Fruit fly (Drosophila melanogaster): ENCODE results near the gene wake.

The wake gene

dm6 chr3R:22724149-22724973 is 84.8 kb downstream of the wake start, which contains the start of gene Irp-1A (continued):
- peak; percentile 87 for TF ChIP-seq sob (GFP tag; IDR thresholded peaks at IDR 0.05)
- TF ChIP-seq Scr (GFP tag; IDR thresholded peaks at IDR 0.05; ENCODE audit: partially characterized antibody), result peak; percentile 90
- TF ChIP-seq CG34224 (GFP tag; IDR thresholded peaks at IDR 0.05; ENCODE audit: partially characterized antibody), result peak; percentile 86
- TF ChIP-seq CG6175 (GFP tag; IDR thresholded peaks at IDR 0.05), result no peak
- peak; percentile 43; the same call in 1 of the 2 replicates for TF ChIP-seq CG11696 (GFP tag; IDR thresholded peaks at IDR 0.05)
- 0 out of 2 replicates have a peak, but pooled peaks have one; percentile 56 for TF ChIP-seq toy (GFP tag; IDR thresholded peaks at IDR 0.05)
- TF ChIP-seq PHDP (tag; optimal IDR thresholded peaks at IDR 0.05), result peak; percentile 90
- TF ChIP-seq CG1647 (GFP tag; optimal IDR thresholded peaks at IDR 0.05), result peak; percentile 10
- TF ChIP-seq da (GFP tag; optimal IDR thresholded peaks at IDR 0.05), result no peak
- peak; percentile 35 for TF ChIP-seq nom (GFP tag; optimal IDR thresholded peaks at IDR 0.05)
- no peak for TF ChIP-seq jing (GFP tag; optimal IDR thresholded peaks at IDR 0.05)
- no peak for TF ChIP-seq fu2 (GFP tag; optimal IDR thresholded peaks at IDR 0.05)
- TF ChIP-seq lola (GFP tag; optimal IDR thresholded peaks at IDR 0.05), result peak in 1 of 3 experiments; percentile 71
- TF ChIP-seq ewg (GFP tag; optimal IDR thresholded peaks at IDR 0.05), result peak; percentile 19
- TF ChIP-seq bsh (GFP tag; optimal IDR thresholded peaks at IDR 0.05), result peak in 1 of 2 experiments; percentile 83
- peak; percentile 34 for TF ChIP-seq her (GFP tag; optimal IDR thresholded peaks at IDR 0.05)
- no peak for TF ChIP-seq ems (GFP tag; optimal IDR thresholded peaks at IDR 0.05)
- no peak for TF ChIP-seq ro (GFP tag; IDR thresholded peaks at IDR 0.05)
- TF ChIP-seq CG12236 (GFP tag; optimal IDR thresholded peaks at IDR 0.05), result no peak
- peak; percentile 77 for TF ChIP-seq CG18599 (GFP tag; optimal IDR thresholded peaks at IDR 0.05)
- TF ChIP-seq dpn (GFP tag; optimal IDR thresholded peaks at IDR 0.05), result peak; percentile 51 to 69
- peak; percentile 3 for TF ChIP-seq bab2 (GFP tag; optimal IDR thresholded peaks at IDR 0.05)
- peak; percentile 86 for TF ChIP-seq slbo (GFP tag; IDR thresholded peaks at IDR 0.05)
- no peak for TF ChIP-seq cato (GFP tag; optimal IDR thresholded peaks at IDR 0.05; ENCODE audit: borderline replicate concordance)
- no peak for TF ChIP-seq Poxn (GFP tag; IDR thresholded peaks at IDR 0.05)
- TF ChIP-seq CG2875 (GFP tag; optimal IDR thresholded peaks at IDR 0.05), result peak; percentile 44
- peak; percentile 57 for TF ChIP-seq zen (tag; optimal IDR thresholded peaks at IDR 0.05)
- peak; percentile 3 for TF ChIP-seq Bdp1 (GFP tag; optimal IDR thresholded peaks at IDR 0.05)
- no peak for TF ChIP-seq CG11723 (GFP tag; optimal IDR thresholded peaks at IDR 0.05)
- TF ChIP-seq Lhr (GFP tag; optimal IDR thresholded peaks at IDR 0.05), result peak; percentile 47
- peak; percentile 60 for TF ChIP-seq CG15696 (tag; optimal IDR thresholded peaks at IDR 0.05)
- peak; percentile 70 for TF ChIP-seq Meics (GFP tag; optimal IDR thresholded peaks at IDR 0.05)
- peak; percentile 56 for TF ChIP-seq Max (GFP tag; optimal IDR thresholded peaks at IDR 0.05)
- TF ChIP-seq Sox102F (GFP tag; optimal IDR thresholded peaks at IDR 0.05), result peak; percentile 80
- no peak for TF ChIP-seq CG8944 (GFP tag; optimal IDR thresholded peaks at IDR 0.05)
- TF ChIP-seq abd-A (tag; optimal IDR thresholded peaks at IDR 0.05), result no peak
- TF ChIP-seq CG6854 (GFP tag; optimal IDR thresholded peaks at IDR 0.05), result peak; percentile 14
- no peak for TF ChIP-seq CG43689 (GFP tag; IDR thresholded peaks at IDR 0.05)
- peak; percentile 85 for TF ChIP-seq unpg (GFP tag; optimal IDR thresholded peaks at IDR 0.05)
- TF ChIP-seq Side (GFP tag; optimal IDR thresholded peaks at IDR 0.05), result no peak
- no peak for TF ChIP-seq tio (GFP tag; optimal IDR thresholded peaks at IDR 0.05)
- TF ChIP-seq CG7963 (GFP tag; IDR thresholded peaks at IDR 0.05; ENCODE audit: partially characterized antibody), result peak; percentile 65
- no peak for TF ChIP-seq pita (GFP tag; optimal IDR thresholded peaks at IDR 0.05)
- TF ChIP-seq CG3838 (GFP tag; optimal IDR thresholded peaks at IDR 0.05), result no peak
- no peak for TF ChIP-seq jigr1 (GFP tag; IDR thresholded peaks at IDR 0.05)
- TF ChIP-seq eyg (GFP tag; optimal IDR thresholded peaks at IDR 0.05), result no peak
- peak; percentile 79 for TF ChIP-seq CG6791 (GFP tag; IDR thresholded peaks at IDR 0.05; ENCODE audit: partially characterized antibody)
- no peak for TF ChIP-seq Neu2 (GFP tag; optimal IDR thresholded peaks at IDR 0.05; ENCODE audit: borderline replicate concordance)
